Worm (Caenorhabditis elegans) whole organism, L4 larva: ENCODE measurements around the gene gskl-1.

Experiments
- aha-1 ChIP-seq: fragments of 150-350 bp; peaks from one replicate; lab custom pipeline; 2014; ENCODE audit warnings: missing biosample characterization, missing genetic modification characterization
- ceh-28 ChIP-seq: fragments of 150-350 bp; optimal IDR thresholded peaks from 2 replicates; lab custom pipeline; 2014; ENCODE audit warnings: missing biosample characterization, missing genetic modification reagents, missing genetic modification characterization
- ceh-82 ChIP-seq: sonication (generic microtip); optimal IDR thresholded peaks from 2 replicates; lab custom pipeline; 2017; ENCODE audit warnings: missing biosample characterization, missing genetic modification characterization
- dve-1 ChIP-seq: sonication (generic microtip); optimal IDR thresholded peaks from 2 replicates; lab custom pipeline; 2017; ENCODE audit warnings: antibody characterized with exemption, mild to moderate bottlenecking, missing genetic modification characterization, missing compliant biosample characterization; ENCODE audit not compliant: insufficient read depth
- lir-3 ChIP-seq: sonication (generic microtip); optimal IDR thresholded peaks from 2 replicates; lab custom pipeline; 2016; ENCODE audit warnings: mild to moderate bottlenecking, missing genetic modification characterization, missing compliant biosample characterization
- nhr-28 ChIP-seq: fragments of 150-350 bp; optimal IDR thresholded peaks from 2 replicates; lab custom pipeline; 2014; ENCODE audit warnings: missing biosample characterization, missing genetic modification characterization
- pha-4 ChIP-seq, 2 experiments: fragments of 150-350 bp in 1 of 2; fragments of 200-800 bp in 1 of 2; sonication (Bioruptor generic) in 1 of 2; IDR thresholded peaks in 1 of 2; optimal IDR thresholded peaks in 1 of 2; 2 replicates each; pipeline versions ENCODE4 v1.3.6 to Lab custom; 2014 to 2022; ENCODE audit warnings: missing genetic modification characterization in 2 of 2, missing genetic modification reagents in 2 of 2, missing biosample characterization in 1 of 2, missing compliant biosample characterization in 1 of 2
- snpc-4 ChIP-seq: fragments of 150-350 bp; optimal IDR thresholded peaks from 2 replicates; lab custom pipeline; 2014; ENCODE audit warnings: missing biosample characterization, missing genetic modification characterization
- unc-62 ChIP-seq, 3 experiments: fragments of 150-350 bp in 1 of 3; sonication (generic microtip); optimal IDR thresholded peaks in 2 of 3; peaks in 1 of 3; 1 replicate in 1 of 3; 2 replicates in 2 of 3; lab custom pipeline; 2014 to 2017; ENCODE audit warnings: missing biosample characterization in 3 of 3, missing genetic modification characterization in 3 of 3, missing genetic modification reagents in 3 of 3, missing genotype in 1 of 3
- zip-11 ChIP-seq: fragments of 200-800 bp; sonication (Bioruptor generic); IDR thresholded peaks from 2 replicates; pipeline ENCODE4 v1.3.6; 2022; ENCODE audit warnings: missing genetic modification characterization, missing compliant biosample characterization

DNA sequence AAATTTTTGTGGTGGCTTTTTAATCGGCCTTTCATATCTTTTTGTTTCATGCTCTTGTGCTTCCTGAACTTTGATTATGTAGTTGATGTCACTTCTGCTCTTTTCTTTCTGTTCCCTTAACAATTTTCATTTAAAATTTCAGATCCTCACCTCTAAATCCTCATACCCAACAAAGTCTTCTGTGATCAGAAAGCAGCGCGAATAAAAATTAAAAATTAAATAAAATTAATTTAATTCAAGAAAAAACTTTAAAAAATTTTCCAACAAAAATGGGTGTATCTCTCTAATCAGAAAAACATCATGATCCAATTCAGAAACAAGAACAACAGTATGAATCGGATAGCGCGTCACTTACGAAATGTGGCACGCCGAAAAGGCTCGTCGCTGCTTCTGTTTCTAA, 27.9 kb downstream of the gskl-1 start, which contains the start of gene ptp-3:
- TF ChIP-seq lir-3 (tag; lab: Kevin White, UChicago) (no peak), aha-1 (tag; lab: Kevin White, UChicago) (no peak), pha-4 (GFP tag; IDR thresholded peaks at IDR 0.05; lab: Robert Waterston, UW) (no peak), pha-4 (tag; optimal IDR thresholded peaks at IDR 0.05; lab: Kevin White, UChicago) (no peak), zip-11 (no peak), nhr-28 (no peak), dve-1 (tag; lab: Kevin White, UChicago) (no peak), ceh-28 (tag; lab: Kevin White, UChicago) (no peak), snpc-4 (tag; lab: Kevin White, UChicago) (no peak), unc-62 (GFP tag; optimal IDR thresholded peaks at IDR 0.05 in 1 of 2; lab: Kevin White, UChicago) (no peak), unc-62 (tag; optimal IDR thresholded peaks at IDR 0.05; lab: Kevin White, UChicago) (no peak), ceh-82 (tag; lab: Kevin White, UChicago) (no peak)
